Worm (Caenorhabditis elegans): ENCODE results near the gene T16G1.18.

ce11 chrV:12961085-12961560, 10.0 kb downstream of the T16G1.18 start, which contains the start of gene mpst-7:
- TF ChIP-seq mcd-1 (GFP tag; IDR thresholded peaks at IDR 0.05), result no peak
- TF ChIP-seq madf-8 (GFP tag; conservative IDR thresholded peaks at IDR 0.05), result no peak; the same call in 1 of the 2 replicates
- TF ChIP-seq T07F8.4 (tag; optimal IDR thresholded peaks at IDR 0.05), result no peak
- peak; percentile 57 for TF ChIP-seq efl-1 (GFP tag; optimal IDR thresholded peaks at IDR 0.05)
- no peak for TF ChIP-seq somi-1 (GFP tag; optimal IDR thresholded peaks at IDR 0.05)
- TF ChIP-seq mxl-1 (tag; optimal IDR thresholded peaks at IDR 0.05), result no peak
